Worm (Caenorhabditis elegans): ENCODE results near the gene cpsf-2.

Gene cpsf-2

ce11 chrV:7187295-7187694, 8.3 kb downstream of the cpsf-2 start:
- TF ChIP-seq daf-16 (GFP tag; optimal IDR thresholded peaks at IDR 0.05) (peak in 1 of 2 experiments; percentile 4), daf-16 (tag; optimal IDR thresholded peaks at IDR 0.05) (peak; percentile 32), unc-130 (GFP tag; optimal IDR thresholded peaks at IDR 0.05) (no peak), egl-27 (tag; optimal IDR thresholded peaks at IDR 0.05) (no peak), dmd-6 (GFP tag; IDR thresholded peaks at IDR 0.05) (peak; percentile 60), unc-39 (tag; optimal IDR thresholded peaks at IDR 0.05) (no peak)

ce11 chrV:7193562-7193961, 14.6 kb downstream of the cpsf-2 start, which contains the start of gene F09G2.8:
Gene F09G2.8, minus strand, starts transcription at chrV:7193662.
- TF ChIP-seq dmd-6 (GFP tag; IDR thresholded peaks at IDR 0.05) (no peak), dmd-9 (GFP tag; IDR thresholded peaks at IDR 0.05) (no peak), ama-1 (optimal IDR thresholded peaks at IDR 0.05) (no peak), ceh-82 (tag; optimal IDR thresholded peaks at IDR 0.05) (no peak), saeg-2 (GFP tag; IDR thresholded peaks at IDR 0.05) (no peak), F49E8.2 (tag; optimal IDR thresholded peaks at IDR 0.05; ENCODE audit: borderline replicate concordance) (no peak), nhr-6 (tag; optimal IDR thresholded peaks at IDR 0.05) (no peak), egl-27 (tag; optimal IDR thresholded peaks at IDR 0.05) (no peak), mdt-29 (GFP tag; IDR thresholded peaks at IDR 0.05) (no peak), lin-1 (GFP tag; IDR thresholded peaks at IDR 0.05) (no peak), unc-39 (tag; optimal IDR thresholded peaks at IDR 0.05) (no peak), lin-15B (tag; optimal IDR thresholded peaks at IDR 0.05) (no peak), daf-12 (tag; optimal IDR thresholded peaks at IDR 0.05) (no peak), ZK337.2 (GFP tag; IDR thresholded peaks at IDR 0.05) (no peak), dpl-1 (GFP tag; optimal IDR thresholded peaks at IDR 0.05) (no peak), F10B5.3 (tag; optimal IDR thresholded peaks at IDR 0.05) (no peak), tag-97 (GFP tag; IDR thresholded peaks at IDR 0.05) (no peak), zfp-2 (tag; optimal IDR thresholded peaks at IDR 0.05) (no peak), set-16 (GFP tag; IDR thresholded peaks at IDR 0.05) (no peak)

ce11 chrV:7194818-7195217, 15.8 kb downstream of the cpsf-2 start:
- peak; percentile 64 for TF ChIP-seq set-16 (GFP tag; IDR thresholded peaks at IDR 0.05)
- no peak for TF ChIP-seq cey-2 (tag; optimal IDR thresholded peaks at IDR 0.05; ENCODE audit: borderline replicate concordance, insufficient read depth)

- TF ChIP-seq snpc-1.2 (GFP tag; IDR thresholded peaks at IDR 0.05): no peak
- TF ChIP-seq spr-1 (tag; optimal IDR thresholded peaks at IDR 0.05): no peak
- no peak for TF ChIP-seq Y105C5A.15 (GFP tag; IDR thresholded peaks at IDR 0.05)
- TF ChIP-seq lir-3 (tag; optimal IDR thresholded peaks at IDR 0.05): no peak
- TF ChIP-seq saeg-2 (GFP tag; IDR thresholded peaks at IDR 0.05): no peak
- TF ChIP-seq zip-2 (tag; optimal IDR thresholded peaks at IDR 0.05): no peak
- no peak for TF ChIP-seq hif-1 (tag; optimal IDR thresholded peaks at IDR 0.05)
- no peak for TF ChIP-seq sdz-12 (GFP tag; optimal IDR thresholded peaks at IDR 0.05)
- no peak for TF ChIP-seq F49E8.2 (tag; optimal IDR thresholded peaks at IDR 0.05; ENCODE audit: borderline replicate concordance)
- no peak for TF ChIP-seq hmg-1.1 (GFP tag; IDR thresholded peaks at IDR 0.05)
- TF ChIP-seq daf-16 (GFP tag; optimal IDR thresholded peaks at IDR 0.05): no peak
- TF ChIP-seq daf-16 (tag; optimal IDR thresholded peaks at IDR 0.05): no peak
- no peak for TF ChIP-seq nhr-76 (tag; optimal IDR thresholded peaks at IDR 0.05)
- TF ChIP-seq lin-13 (GFP tag; optimal IDR thresholded peaks at IDR 0.05): no peak
Measured at ce11 chrV:7196037-7196436, 17.1 kb downstream of the cpsf-2 start, which contains the start of gene attf-2. Gene attf-2, minus strand, starts transcription at chrV:7196137.

- TF ChIP-seq arid-1 (GFP tag; conservative IDR thresholded peaks at IDR 0.05): peak; percentile 68
- no peak for TF ChIP-seq attf-4 (tag; optimal IDR thresholded peaks at IDR 0.05)
- TF ChIP-seq rbr-2 (tag; optimal IDR thresholded peaks at IDR 0.05): peak; percentile 90
- TF ChIP-seq R02D3.7 (tag; optimal IDR thresholded peaks at IDR 0.05): no peak
- TF ChIP-seq spr-3 (GFP tag; optimal IDR thresholded peaks at IDR 0.05): peak; percentile 46
- 0 out of 2 replicates have a peak, but pooled peaks have one; percentile 30 for TF ChIP-seq mdt-29 (GFP tag; IDR thresholded peaks at IDR 0.05)
- TF ChIP-seq aly-2 (tag; optimal IDR thresholded peaks at IDR 0.05): no peak
- no peak for TF ChIP-seq daf-12 (tag; optimal IDR thresholded peaks at IDR 0.05)
- peak; percentile 52 to 69 for TF ChIP-seq daf-16 (GFP tag; optimal IDR thresholded peaks at IDR 0.05)
- TF ChIP-seq daf-16 (tag; optimal IDR thresholded peaks at IDR 0.05): peak; percentile 83
- TF ChIP-seq lin-1 (GFP tag; IDR thresholded peaks at IDR 0.05): peak; percentile 65
- no peak for TF ChIP-seq cey-2 (tag; optimal IDR thresholded peaks at IDR 0.05; ENCODE audit: borderline replicate concordance, insufficient read depth)
- TF ChIP-seq nhr-41 (GFP tag; IDR thresholded peaks at IDR 0.05): no peak
- TF ChIP-seq F10B5.3 (tag; optimal IDR thresholded peaks at IDR 0.05): no peak
- peak; percentile 80; the same call in 1 of the 2 replicates for TF ChIP-seq lin-29 (GFP tag; IDR thresholded peaks at IDR 0.05)
- peak; percentile 88 for TF ChIP-seq nhr-25 (tag; optimal IDR thresholded peaks at IDR 0.05; ENCODE audit: borderline replicate concordance, insufficient read depth)
- no peak for TF ChIP-seq F26F4.8 (GFP tag; conservative IDR thresholded peaks at IDR 0.05)
Measured at ce11 chrV:7196498-7196966, 17.6 kb downstream of the cpsf-2 start, which contains the start of gene F09G2.2. Gene F09G2.2, plus strand, starts transcription at chrV:7196916.
